Worm (Caenorhabditis elegans): ENCODE measurements around the gene F13B6.3.

Gene F13B6.3

ce11 chrIV:7505866-7506488 lies 40.2 kb upstream of the F13B6.3 start (continued):
- TF ChIP-seq ztf-18 (tag; optimal IDR thresholded peaks at IDR 0.05) (no peak), ets-4 (GFP tag; optimal IDR thresholded peaks at IDR 0.05) (no peak), akir-1 (GFP tag; optimal IDR thresholded peaks at IDR 0.05) (no peak), zfh-2 (GFP tag; conservative IDR thresholded peaks at IDR 0.05) (no peak), efl-1 (GFP tag; optimal IDR thresholded peaks at IDR 0.05) (no peak), B0261.1 (tag; optimal IDR thresholded peaks at IDR 0.05) (no peak), aptf-2 (GFP tag; conservative IDR thresholded peaks at IDR 0.05) (no peak), pbrm-1 (GFP tag; IDR thresholded peaks at IDR 0.05) (peak; percentile 61; the same call in 1 of the 2 replicates), ceh-79 (tag; optimal IDR thresholded peaks at IDR 0.05) (no peak), die-1 (tag; optimal IDR thresholded peaks at IDR 0.05) (no peak), ZK185.1 (tag; optimal IDR thresholded peaks at IDR 0.05; ENCODE audit: poor library complexity, severe bottlenecking) (peak; percentile 67), lin-54 (GFP tag; optimal IDR thresholded peaks at IDR 0.05) (peak; percentile 49), tlf-1 (GFP tag; optimal IDR thresholded peaks at IDR 0.05) (peak; percentile 77), K12H6.12 (tag; optimal IDR thresholded peaks at IDR 0.05) (no peak), ztf-25 (GFP tag; IDR thresholded peaks at IDR 0.05) (no peak), hsf-1 (GFP tag; IDR thresholded peaks at IDR 0.05) (peak; percentile 67), lir-1 (GFP tag; conservative IDR thresholded peaks at IDR 0.05) (peak; percentile 19; the same call in 1 of the 2 replicates), somi-1 (GFP tag; optimal IDR thresholded peaks at IDR 0.05) (no peak), atf-7 (tag; optimal IDR thresholded peaks at IDR 0.05) (no peak), Y53F4B.3 (GFP tag; IDR thresholded peaks at IDR 0.05) (no peak), lsl-1 (GFP tag; optimal IDR thresholded peaks at IDR 0.05) (peak; percentile 11), tbx-9 (tag; optimal IDR thresholded peaks at IDR 0.05; ENCODE audit: borderline replicate concordance) (no peak), ztf-3 (GFP tag; optimal IDR thresholded peaks at IDR 0.05) (no peak), lin-26 (GFP tag; IDR thresholded peaks at IDR 0.05) (peak; percentile 55; the same call in 1 of the 2 replicates), athp-1 (tag; optimal IDR thresholded peaks at IDR 0.05) (peak; percentile 52), xnd-1 (tag; optimal IDR thresholded peaks at IDR 0.05) (no peak), C06A6.2 (GFP tag; conservative IDR thresholded peaks at IDR 0.05) (peak; percentile 48; the same call in 1 of the 2 replicates), T26A5.8 (tag; optimal IDR thresholded peaks at IDR 0.05) (peak; percentile 68), Y79H2A.3 (GFP tag; conservative IDR thresholded peaks at IDR 0.05) (0 out of 2 replicates have a peak, but pooled peaks have one; percentile 46), mxl-1 (tag; optimal IDR thresholded peaks at IDR 0.05) (peak; percentile 39), ztf-22 (GFP tag; optimal IDR thresholded peaks at IDR 0.05) (peak; percentile 70), dpff-1 (tag; optimal IDR thresholded peaks at IDR 0.05) (no peak), madf-3 (GFP tag; IDR thresholded peaks at IDR 0.05) (peak; percentile 81; the same call in 1 of the 2 replicates), F22D6.2 (tag; optimal IDR thresholded peaks at IDR 0.05) (no peak), lin-40 (tag; optimal IDR thresholded peaks at IDR 0.05) (peak; percentile 35), F33H1.4 (GFP tag; IDR thresholded peaks at IDR 0.05) (peak; percentile 20; the same call in 1 of the 2 replicates), cebp-2 (GFP tag; IDR thresholded peaks at IDR 0.05) (peak; percentile 79; the same call in 1 of the 2 replicates), ccch-3 (GFP tag; optimal IDR thresholded peaks at IDR 0.05) (no peak), hmg-20 (GFP tag; IDR thresholded peaks at IDR 0.05) (no peak), ceh-27 (GFP tag; optimal IDR thresholded peaks at IDR 0.05) (no peak), zim-3 (tag; optimal IDR thresholded peaks at IDR 0.05) (no peak), F37B4.10 (GFP tag; IDR thresholded peaks at IDR 0.05) (no peak), snpc-4 (GFP tag; optimal IDR thresholded peaks at IDR 0.05) (no peak), snpc-4 (tag; optimal IDR thresholded peaks at IDR 0.05) (peak in 2 of 4 experiments; percentile 35 to 47), bed-2 (GFP tag; IDR thresholded peaks at IDR 0.05) (no peak), B0336.3 (GFP tag; IDR thresholded peaks at IDR 0.05) (peak; percentile 86), nhr-80 (tag; optimal IDR thresholded peaks at IDR 0.05) (no peak), C17E4.6 (GFP tag; IDR thresholded peaks at IDR 0.05) (no peak), egl-18 (GFP tag; IDR thresholded peaks at IDR 0.05) (no peak)

Measured in whole organism, young adult.